Worm (Caenorhabditis elegans): ENCODE measurements around the gene clec-135.

The clec-135 gene

ce11 chrII:4293027-4293522 lies 34.5 kb upstream of the clec-135 start:
- TF ChIP-seq F13C5.2 (tag; optimal IDR thresholded peaks at IDR 0.05), result no peak
- TF ChIP-seq sea-1 (GFP tag; conservative IDR thresholded peaks at IDR 0.05), result no peak
- no peak for TF ChIP-seq tbx-11 (GFP tag; IDR thresholded peaks at IDR 0.05)
- no peak for TF ChIP-seq hmbx-1 (tag; optimal IDR thresholded peaks at IDR 0.05)
- TF ChIP-seq aly-1 (tag; optimal IDR thresholded peaks at IDR 0.05), result no peak
- TF ChIP-seq hmg-4 (GFP tag; optimal IDR thresholded peaks at IDR 0.05), result no peak
- no peak for TF ChIP-seq hnd-1 (tag; optimal IDR thresholded peaks at IDR 0.05)
- TF ChIP-seq B0310.2 (tag; optimal IDR thresholded peaks at IDR 0.05), result no peak
- no peak for TF ChIP-seq ets-7 (tag; optimal IDR thresholded peaks at IDR 0.05)
- no peak for TF ChIP-seq ceh-36 (tag; optimal IDR thresholded peaks at IDR 0.05)
- TF ChIP-seq scrt-1 (GFP tag; IDR thresholded peaks at IDR 0.05), result no peak
- TF ChIP-seq tra-4 (tag; optimal IDR thresholded peaks at IDR 0.05), result no peak
- TF ChIP-seq pes-1 (GFP tag; IDR thresholded peaks at IDR 0.05), result no peak
- no peak for TF ChIP-seq tbx-37 (GFP tag; conservative IDR thresholded peaks at IDR 0.05)
- no peak for TF ChIP-seq ceh-13 (GFP tag; optimal IDR thresholded peaks at IDR 0.05)
- TF ChIP-seq flt-1 (GFP tag; IDR thresholded peaks at IDR 0.05), result no peak

- TF ChIP-seq sea-1 (GFP tag; conservative IDR thresholded peaks at IDR 0.05) (no peak), scrt-1 (GFP tag; IDR thresholded peaks at IDR 0.05) (no peak), hmg-4 (GFP tag; optimal IDR thresholded peaks at IDR 0.05) (no peak), aly-1 (tag; optimal IDR thresholded peaks at IDR 0.05) (no peak), flt-1 (GFP tag; IDR thresholded peaks at IDR 0.05) (no peak), ceh-13 (GFP tag; optimal IDR thresholded peaks at IDR 0.05) (no peak), tra-4 (tag; optimal IDR thresholded peaks at IDR 0.05) (no peak), ama-1 (optimal IDR thresholded peaks at IDR 0.05) (no peak), ets-7 (tag; optimal IDR thresholded peaks at IDR 0.05) (no peak)
Observed at ce11 chrII:4291799-4292198, 33.2 kb upstream of the clec-135 start.

ce11 chrII:4288572-4288971 lies 30.0 kb upstream of the clec-135 start:
- TF ChIP-seq tra-4 (tag; optimal IDR thresholded peaks at IDR 0.05), result no peak
- TF ChIP-seq hnd-1 (tag; optimal IDR thresholded peaks at IDR 0.05), result no peak
- no peak for TF ChIP-seq aly-1 (tag; optimal IDR thresholded peaks at IDR 0.05)
- TF ChIP-seq pes-1 (GFP tag; IDR thresholded peaks at IDR 0.05), result no peak
- TF ChIP-seq ama-1 (optimal IDR thresholded peaks at IDR 0.05), result no peak
- no peak for TF ChIP-seq scrt-1 (GFP tag; IDR thresholded peaks at IDR 0.05)
- TF ChIP-seq hmbx-1 (tag; optimal IDR thresholded peaks at IDR 0.05), result no peak
- TF ChIP-seq F13C5.2 (tag; optimal IDR thresholded peaks at IDR 0.05), result no peak
- no peak for TF ChIP-seq tbx-11 (GFP tag; IDR thresholded peaks at IDR 0.05)
- no peak for TF ChIP-seq flt-1 (GFP tag; IDR thresholded peaks at IDR 0.05)
- no peak for TF ChIP-seq tbx-37 (GFP tag; conservative IDR thresholded peaks at IDR 0.05)
- TF ChIP-seq B0310.2 (tag; optimal IDR thresholded peaks at IDR 0.05), result no peak
- no peak for TF ChIP-seq hmg-4 (GFP tag; optimal IDR thresholded peaks at IDR 0.05)
- TF ChIP-seq ets-7 (tag; optimal IDR thresholded peaks at IDR 0.05), result no peak
- no peak for TF ChIP-seq ceh-36 (tag; optimal IDR thresholded peaks at IDR 0.05)
- no peak for TF ChIP-seq sea-1 (GFP tag; conservative IDR thresholded peaks at IDR 0.05)
- TF ChIP-seq ceh-13 (GFP tag; optimal IDR thresholded peaks at IDR 0.05), result no peak

- TF ChIP-seq F13C5.2 (tag; optimal IDR thresholded peaks at IDR 0.05) (no peak), ceh-13 (GFP tag; optimal IDR thresholded peaks at IDR 0.05) (no peak), hnd-1 (tag; optimal IDR thresholded peaks at IDR 0.05) (no peak), tra-4 (tag; optimal IDR thresholded peaks at IDR 0.05) (no peak), pes-1 (GFP tag; IDR thresholded peaks at IDR 0.05) (no peak), hmg-4 (GFP tag; optimal IDR thresholded peaks at IDR 0.05) (no peak), tbx-11 (GFP tag; IDR thresholded peaks at IDR 0.05) (no peak), ets-7 (tag; optimal IDR thresholded peaks at IDR 0.05) (no peak), B0310.2 (tag; optimal IDR thresholded peaks at IDR 0.05) (no peak), hmbx-1 (tag; optimal IDR thresholded peaks at IDR 0.05) (no peak), scrt-1 (GFP tag; IDR thresholded peaks at IDR 0.05) (no peak), aly-1 (tag; optimal IDR thresholded peaks at IDR 0.05) (no peak), sea-1 (GFP tag; conservative IDR thresholded peaks at IDR 0.05) (no peak), ceh-36 (tag; optimal IDR thresholded peaks at IDR 0.05) (no peak), tbx-37 (GFP tag; conservative IDR thresholded peaks at IDR 0.05) (no peak), flt-1 (GFP tag; IDR thresholded peaks at IDR 0.05) (no peak), ama-1 (optimal IDR thresholded peaks at IDR 0.05) (no peak)
Observed at ce11 chrII:4288111-4288510, 29.5 kb upstream of the clec-135 start, which contains the start of gene C01F1.6. C01F1.6 (minus strand) TSS chrII:4288211.

- no peak for TF ChIP-seq scrt-1 (GFP tag; IDR thresholded peaks at IDR 0.05)
- no peak for TF ChIP-seq ceh-36 (tag; optimal IDR thresholded peaks at IDR 0.05)
- no peak for TF ChIP-seq hnd-1 (tag; optimal IDR thresholded peaks at IDR 0.05)
- no peak for TF ChIP-seq pes-1 (GFP tag; IDR thresholded peaks at IDR 0.05)
- no peak for TF ChIP-seq flt-1 (GFP tag; IDR thresholded peaks at IDR 0.05)
- no peak for TF ChIP-seq ets-7 (tag; optimal IDR thresholded peaks at IDR 0.05)
- TF ChIP-seq aly-1 (tag; optimal IDR thresholded peaks at IDR 0.05), result no peak
- no peak for TF ChIP-seq tbx-37 (GFP tag; conservative IDR thresholded peaks at IDR 0.05)
- TF ChIP-seq hmg-4 (GFP tag; optimal IDR thresholded peaks at IDR 0.05), result no peak
- TF ChIP-seq F13C5.2 (tag; optimal IDR thresholded peaks at IDR 0.05), result no peak
- TF ChIP-seq tra-4 (tag; optimal IDR thresholded peaks at IDR 0.05), result no peak
Observed at ce11 chrII:4286921-4287320, 28.3 kb upstream of the clec-135 start.

- TF ChIP-seq tra-4 (tag; optimal IDR thresholded peaks at IDR 0.05), result no peak
- TF ChIP-seq tbx-37 (GFP tag; conservative IDR thresholded peaks at IDR 0.05), result no peak
- no peak for TF ChIP-seq flt-1 (GFP tag; IDR thresholded peaks at IDR 0.05)
- no peak for TF ChIP-seq aly-1 (tag; optimal IDR thresholded peaks at IDR 0.05)
- no peak for TF ChIP-seq tbx-11 (GFP tag; IDR thresholded peaks at IDR 0.05)
- TF ChIP-seq F13C5.2 (tag; optimal IDR thresholded peaks at IDR 0.05), result no peak
- TF ChIP-seq ceh-13 (GFP tag; optimal IDR thresholded peaks at IDR 0.05), result no peak
- TF ChIP-seq ceh-36 (tag; optimal IDR thresholded peaks at IDR 0.05), result no peak
- no peak for TF ChIP-seq sea-1 (GFP tag; conservative IDR thresholded peaks at IDR 0.05)
- TF ChIP-seq B0310.2 (tag; optimal IDR thresholded peaks at IDR 0.05), result no peak
- no peak for TF ChIP-seq ets-7 (tag; optimal IDR thresholded peaks at IDR 0.05)
Observed at ce11 chrII:4284305-4285193, 26.0 kb upstream of the clec-135 start.

All from whole organism, early embryonic.